Fruit fly (Drosophila melanogaster) whole organism, embryonic: ENCODE results near the gene yellow-e.

Experiments used
- B-H1 ChIP-seq: fragments of 200-800 bp; sonication (Bioruptor generic); IDR thresholded peaks from 3 replicates; pipeline ENCODE4 v1.3.6; 2022; ENCODE audit warnings: missing biosample characterization, missing genetic modification characterization
- C15 ChIP-seq: fragments of 200-800 bp; sonication (Bioruptor generic); IDR thresholded peaks from 3 replicates; pipeline ENCODE4 v1.3.6; 2022; ENCODE audit warnings: missing biosample characterization, missing genetic modification characterization
- CG1024 ChIP-seq: fragments of 200-800 bp; sonication (Bioruptor generic); IDR thresholded peaks from 2 replicates; pipeline ENCODE4 v1.3.6; 2022; ENCODE audit warnings: missing biosample characterization, missing genetic modification characterization
- CG10274 ChIP-seq: fragments of 200-800 bp; sonication (Bioruptor generic); optimal IDR thresholded peaks from 3 replicates; lab custom pipeline; 2017; ENCODE audit warnings: missing biosample characterization, mild to moderate bottlenecking, missing genetic modification characterization
- CG12155 ChIP-seq: fragments of 200-800 bp; sonication (Bioruptor generic); optimal IDR thresholded peaks from 3 replicates; lab custom pipeline; 2016; ENCODE audit warnings: missing biosample characterization, missing genetic modification characterization
- CG14441 ChIP-seq: fragments of 200-800 bp; sonication (Bioruptor generic); IDR thresholded peaks from 2 replicates; pipeline ENCODE4 v1.3.6; 2022; ENCODE audit warnings: missing biosample characterization, missing genetic modification characterization
- CG15011 ChIP-seq: fragments of 200-800 bp; sonication (Bioruptor generic); optimal IDR thresholded peaks from 3 replicates; lab custom pipeline; 2018; ENCODE audit warnings: missing biosample characterization, mild to moderate bottlenecking, missing genetic modification characterization
- CG15479 ChIP-seq: fragments of 200-800 bp; sonication (Bioruptor generic); optimal IDR thresholded peaks from 3 replicates; lab custom pipeline; 2019; ENCODE audit warnings: missing biosample characterization, mild to moderate bottlenecking, missing genetic modification characterization, moderate library complexity
- CG15514 ChIP-seq: fragments of 200-800 bp; sonication (Bioruptor generic); optimal IDR thresholded peaks from 3 replicates; lab custom pipeline; 2017; ENCODE audit warnings: missing biosample characterization, missing genetic modification characterization, mild to moderate bottlenecking, moderate library complexity, missing genetic modification reagents
- CG1602 ChIP-seq: fragments of 200-800 bp; sonication (Bioruptor generic); optimal IDR thresholded peaks from 3 replicates; lab custom pipeline; 2016; ENCODE audit warnings: missing biosample characterization, missing genetic modification characterization
- CG17829 ChIP-seq: fragments of 200-800 bp; optimal IDR thresholded peaks from 2 replicates; lab custom pipeline; 2019; ENCODE audit warnings: missing biosample characterization, mild to moderate bottlenecking, missing genetic modification characterization, moderate library complexity
- CG18011 ChIP-seq: fragments of 200-800 bp; sonication (Bioruptor generic); optimal IDR thresholded peaks from 2 replicates; lab custom pipeline; 2017; ENCODE audit warnings: missing biosample characterization, missing genetic modification characterization, mild to moderate bottlenecking, moderate library complexity, missing genotype
- CG18262 ChIP-seq: fragments of 200-800 bp; optimal IDR thresholded peaks from 3 replicates; lab custom pipeline; 2019; ENCODE audit warnings: missing biosample characterization, mild to moderate bottlenecking, missing genetic modification characterization, moderate library complexity
- CG31365 ChIP-seq: fragments of 200-800 bp; sonication (Bioruptor generic); optimal IDR thresholded peaks from 2 replicates; lab custom pipeline; 2018; ENCODE audit warnings: missing biosample characterization, mild to moderate bottlenecking, missing genetic modification characterization
- CG31441 ChIP-seq: fragments of 200-800 bp; sonication (Bioruptor generic); IDR thresholded peaks from 2 replicates; pipeline ENCODE4 v1.3.6; 2022; ENCODE audit warnings: missing biosample characterization, missing genetic modification characterization
- CG32772 ChIP-seq: fragments of 200-800 bp; sonication (Bioruptor generic); IDR thresholded peaks from 2 replicates; pipeline ENCODE4 v1.3.6; 2022; ENCODE audit warnings: missing biosample characterization, missing genetic modification characterization
- CG3407 ChIP-seq: fragments of 200-800 bp; sonication (Bioruptor generic); optimal IDR thresholded peaks from 2 replicates; lab custom pipeline; 2018; ENCODE audit warnings: missing biosample characterization, mild to moderate bottlenecking, missing genetic modification characterization
- CG3838 ChIP-seq: fragments of 200-800 bp; sonication (Bioruptor generic); optimal IDR thresholded peaks from 3 replicates; lab custom pipeline; 2016; ENCODE audit warnings: missing biosample characterization, missing genetic modification characterization
- CG4328 ChIP-seq: fragments of 200-800 bp; sonication (Bioruptor generic); optimal IDR thresholded peaks from 3 replicates; lab custom pipeline; 2017; ENCODE audit warnings: missing biosample characterization, missing genetic modification reagents, missing genetic modification characterization
- CG5245 ChIP-seq: fragments of 200-800 bp; sonication (Bioruptor generic); optimal IDR thresholded peaks from 3 replicates; lab custom pipeline; 2016; ENCODE audit warnings: missing biosample characterization, missing genetic modification characterization
- CG6175 ChIP-seq: fragments of 200-800 bp; sonication (Bioruptor generic); IDR thresholded peaks from 3 replicates; pipeline ENCODE4 v1.3.6; 2022; ENCODE audit warnings: missing biosample characterization, missing genetic modification characterization
- CG6854 ChIP-seq: fragments of 200-800 bp; sonication (Bioruptor generic); optimal IDR thresholded peaks from 3 replicates; lab custom pipeline; 2017; ENCODE audit warnings: missing biosample characterization, mild to moderate bottlenecking, missing genetic modification characterization
- Eip74EF ChIP-seq, 2 experiments: fragments of 200-800 bp in 1 of 2; fragments of >200 bp in 1 of 2; sonication (Bioruptor generic) in 1 of 2; optimal IDR thresholded peaks; 2 replicates each; lab custom pipeline; 2017 to 2019; ENCODE audit warnings: missing biosample characterization in 2 of 2, missing genetic modification characterization in 2 of 2, mild to moderate bottlenecking in 1 of 2, moderate library complexity in 1 of 2
- HLH3B ChIP-seq: fragments of 200-800 bp; sonication (Bioruptor generic); IDR thresholded peaks from 2 replicates; pipeline ENCODE4 v1.3.6; 2022; ENCODE audit warnings: missing biosample characterization, missing genetic modification characterization
- HmgD ChIP-seq: fragments of 200-800 bp; sonication (Bioruptor generic); optimal IDR thresholded peaks from 3 replicates; lab custom pipeline; 2016; ENCODE audit warnings: missing biosample characterization, missing genetic modification characterization
- Hr51 ChIP-seq, 2 experiments: fragments of 200-800 bp; sonication (Bioruptor generic); optimal IDR thresholded peaks; 2 replicates in 1 of 2; 3 replicates in 1 of 2; lab custom pipeline; 2016 to 2018; ENCODE audit warnings: missing biosample characterization in 2 of 2, missing genetic modification characterization in 2 of 2, mild to moderate bottlenecking in 1 of 2, moderate library complexity in 1 of 2
- Meics ChIP-seq: fragments of 200-800 bp; sonication (Bioruptor generic); optimal IDR thresholded peaks from 2 replicates; lab custom pipeline; 2017; ENCODE audit warnings: missing biosample characterization, mild to moderate bottlenecking, missing genetic modification characterization
- Mes4 ChIP-seq: fragments of 200-800 bp; sonication (Bioruptor generic); optimal IDR thresholded peaks from 2 replicates; lab custom pipeline; 2016; ENCODE audit warnings: missing biosample characterization, missing genetic modification characterization
- NFAT ChIP-seq: fragments of 200-800 bp; sonication (Bioruptor generic); IDR thresholded peaks from 2 replicates; pipeline ENCODE4 v1.3.6; 2022; ENCODE audit warnings: missing biosample characterization, missing genetic modification characterization
- Nf-YA ChIP-seq: fragments of 200-800 bp; sonication (Bioruptor generic); IDR thresholded peaks from 2 replicates; pipeline ENCODE4 v1.3.6; 2022; ENCODE audit warnings: missing biosample characterization, missing genetic modification characterization
- Side ChIP-seq: fragments of 200-800 bp; sonication (Bioruptor generic); optimal IDR thresholded peaks from 2 replicates; lab custom pipeline; 2016; ENCODE audit warnings: missing biosample characterization, missing genetic modification characterization
- Sin3A ChIP-seq: fragments of >200 bp; optimal IDR thresholded peaks from 2 replicates; lab custom pipeline; 2018
- ab ChIP-seq: fragments of 200-800 bp; sonication (Bioruptor generic); optimal IDR thresholded peaks from 2 replicates; lab custom pipeline; 2016; ENCODE audit warnings: missing biosample characterization, missing genetic modification characterization
- amos ChIP-seq: fragments of 200-800 bp; sonication (Bioruptor generic); IDR thresholded peaks from 2 replicates; pipeline ENCODE4 v1.3.6; 2022; ENCODE audit warnings: missing biosample characterization, missing genetic modification characterization; ENCODE audit not compliant: partially characterized antibody
- aop ChIP-seq: fragments of 200-800 bp; sonication (Bioruptor generic); IDR thresholded peaks from 2 replicates; pipeline ENCODE4 v1.3.6; 2022; ENCODE audit warnings: missing biosample characterization, missing genetic modification characterization
- crol ChIP-seq: fragments of 200-800 bp; sonication (Bioruptor generic); IDR thresholded peaks from 2 replicates; pipeline ENCODE4 v1.3.6; 2022; ENCODE audit warnings: missing biosample characterization, missing genetic modification characterization
- ems ChIP-seq: fragments of 200-800 bp; sonication (Bioruptor generic); optimal IDR thresholded peaks from 3 replicates; lab custom pipeline; 2016; ENCODE audit warnings: missing biosample characterization, missing genetic modification characterization
- knrl ChIP-seq: fragments of 200-800 bp; sonication (Bioruptor generic); IDR thresholded peaks from 3 replicates; pipeline ENCODE4 v1.3.6; 2022; ENCODE audit warnings: missing biosample characterization, missing genetic modification characterization; ENCODE audit not compliant: partially characterized antibody
- maf-S ChIP-seq: fragments of 200-800 bp; sonication (Bioruptor generic); optimal IDR thresholded peaks from 2 replicates; lab custom pipeline; 2016; ENCODE audit warnings: missing biosample characterization, missing genetic modification characterization
- pfk ChIP-seq: fragments of 200-800 bp; sonication (Bioruptor generic); optimal IDR thresholded peaks from 2 replicates; lab custom pipeline; 2018; ENCODE audit warnings: missing biosample characterization, mild to moderate bottlenecking, missing genetic modification characterization, moderate library complexity
- prd ChIP-seq, 3 experiments: fragments of >200 bp in 2 of 3; fragments of 200-800 bp in 1 of 3; sonication (Bioruptor generic) in 1 of 3; optimal IDR thresholded peaks in 2 of 3; IDR thresholded peaks in 1 of 3; 2 replicates in 2 of 3; 3 replicates in 1 of 3; pipeline versions ENCODE4 v1.3.6 to Lab custom; 2017 to 2022; ENCODE audit warnings: missing biosample characterization in 1 of 3, missing genetic modification characterization in 1 of 3
- ro ChIP-seq: fragments of 200-800 bp; sonication (Bioruptor generic); IDR thresholded peaks from 2 replicates; pipeline ENCODE4 v1.3.6; 2022; ENCODE audit warnings: missing biosample characterization, missing genetic modification characterization
- stc ChIP-seq: fragments of 200-800 bp; sonication (Bioruptor generic); IDR thresholded peaks from 2 replicates; pipeline ENCODE4 v1.3.6; 2022; ENCODE audit warnings: missing biosample characterization, missing genetic modification characterization
- tup ChIP-seq: fragments of 200-800 bp; sonication (Bioruptor generic); optimal IDR thresholded peaks from 2 replicates; lab custom pipeline; 2016; ENCODE audit warnings: missing biosample characterization, mild to moderate bottlenecking, missing genetic modification characterization, moderate library complexity
- tx ChIP-seq: fragments of 200-800 bp; sonication (Bioruptor generic); optimal IDR thresholded peaks from 2 replicates; lab custom pipeline; 2016; ENCODE audit warnings: missing biosample characterization, missing genetic modification characterization
- vfl ChIP-seq: fragments of 200-800 bp; sonication (Bioruptor generic); optimal IDR thresholded peaks from 2 replicates; lab custom pipeline; 2016; ENCODE audit warnings: missing biosample characterization, missing genetic modification characterization
- zen2 ChIP-seq: fragments of 200-800 bp; sonication (Bioruptor generic); IDR thresholded peaks from 3 replicates; pipeline ENCODE4 v1.3.6; 2022; ENCODE audit warnings: missing biosample characterization, missing genetic modification characterization; ENCODE audit not compliant: partially characterized antibody
- zfh1 ChIP-seq: fragments of 200-800 bp; sonication (Bioruptor generic); IDR thresholded peaks from 3 replicates; pipeline ENCODE4 v1.3.6; 2022; ENCODE audit warnings: missing biosample characterization, missing genetic modification characterization

yellow-e gene

dm6 chr3R:13366561-13367518 lies 48.2 kb downstream of the yellow-e start, which contains the start of gene Elp6 (continued):
- TF ChIP-seq maf-S (GFP tag; lab: Kevin White, UChicago) (peak; percentile 31), HLH3B (GFP tag; lab: Robert Waterston, UW) (peak; percentile 66), CG31441 (GFP tag; lab: Robert Waterston, UW) (peak; percentile 75; the same call in 1 of the 2 replicates), Hr51 (GFP tag; optimal IDR thresholded peaks at IDR 0.05; lab: Kevin White, UChicago) (peak; percentile 50 to 73), stc (GFP tag; lab: Robert Waterston, UW) (peak; percentile 51), CG5245 (GFP tag; lab: Kevin White, UChicago) (peak; percentile 27), tup (no peak), CG1602 (GFP tag; lab: Kevin White, UChicago) (peak; percentile 67), aop (GFP tag; lab: Robert Waterston, UW) (no peak), Side (GFP tag; lab: Kevin White, UChicago) (peak; percentile 3), CG15479 (no peak), tx (GFP tag; lab: Kevin White, UChicago) (no peak), CG3838 (GFP tag; lab: Kevin White, UChicago) (no peak), prd (optimal IDR thresholded peaks at IDR 0.05; lab: Kevin White, UChicago) (no peak), prd (GFP tag; IDR thresholded peaks at IDR 0.05; lab: Robert Waterston, UW) (peak; percentile 64), ems (GFP tag; lab: Kevin White, UChicago) (peak; percentile 38), CG3407 (GFP tag; lab: Kevin White, UChicago) (no peak), CG18262 (tag; lab: Kevin White, UChicago) (peak; percentile 62), NFAT (GFP tag; lab: Robert Waterston, UW) (peak; percentile 78), CG12155 (GFP tag; lab: Kevin White, UChicago) (peak; percentile 32), CG10274 (peak; percentile 29), C15 (GFP tag; lab: Robert Waterston, UW) (0 out of 3 replicates have a peak, but pooled peaks have one; percentile 19), crol (GFP tag; lab: Robert Waterston, UW) (no peak), Sin3A (lab: Kevin White, UChicago) (no peak), pfk (GFP tag; lab: Kevin White, UChicago) (no peak), HmgD (GFP tag; lab: Kevin White, UChicago) (no peak), CG17829 (tag; lab: Kevin White, UChicago) (no peak), CG14441 (peak; percentile 62; the same call in 1 of the 2 replicates), CG32772 (GFP tag; lab: Robert Waterston, UW) (no peak), CG6854 (peak; percentile 53), ro (GFP tag; lab: Robert Waterston, UW) (no peak), CG18011 (GFP tag; lab: Kevin White, UChicago) (peak; percentile 10), zfh1 (GFP tag; lab: Robert Waterston, UW) (peak; percentile 27; the same call in 1 of the 3 replicates), vfl (no peak), Meics (peak; percentile 87), ab (GFP tag; lab: Kevin White, UChicago) (no peak), Mes4 (no peak), Nf-YA (GFP tag; lab: Robert Waterston, UW) (0 out of 2 replicates have a peak, but pooled peaks have one; percentile 18), CG15011 (GFP tag; lab: Kevin White, UChicago) (peak; percentile 64), zen2 (no peak), CG31365 (no peak), CG1024 (GFP tag; lab: Robert Waterston, UW) (peak; percentile 52; the same call in 1 of the 2 replicates), CG15514 (peak; percentile 57), knrl (no peak), CG6175 (no peak), CG4328 (GFP tag; lab: Kevin White, UChicago) (peak; percentile 24), amos (GFP tag; lab: Robert Waterston, UW) (no peak), Eip74EF (GFP tag; optimal IDR thresholded peaks at IDR 0.05; lab: Kevin White, UChicago) (peak in 1 of 2 experiments; percentile 25), B-H1 (GFP tag; lab: Robert Waterston, UW) (peak; percentile 46; the same call in 2 of the 3 replicates)
